Fruit fly (Drosophila melanogaster): ENCODE data around the gene CG44227.

Gene CG44227

dm6 chr3R:8659907-8660660, 24.9 kb downstream of the CG44227 start (continued):
- TF ChIP-seq MTF-1 (GFP tag; optimal IDR thresholded peaks at IDR 0.05; ENCODE audit: borderline replicate concordance) (peak; percentile 71), Doc2 (GFP tag; IDR thresholded peaks at IDR 0.05) (no peak), CG13894 (tag; optimal IDR thresholded peaks at IDR 0.05) (peak; percentile 80), CG7987 (GFP tag; optimal IDR thresholded peaks at IDR 0.05) (peak; percentile 93), pita (GFP tag; optimal IDR thresholded peaks at IDR 0.05) (peak; percentile 88), CG11695 (GFP tag; IDR thresholded peaks at IDR 0.05) (no peak), Doc3 (GFP tag; IDR thresholded peaks at IDR 0.05; ENCODE audit: partially characterized antibody) (peak; percentile 67), tna (GFP tag; IDR thresholded peaks at IDR 0.05; ENCODE audit: partially characterized antibody) (peak; percentile 87), CG1603 (tag; optimal IDR thresholded peaks at IDR 0.05) (peak; percentile 94), CG13424 (tag; optimal IDR thresholded peaks at IDR 0.05) (peak; percentile 46), NK7.1 (GFP tag; optimal IDR thresholded peaks at IDR 0.05) (no peak), aop (GFP tag; IDR thresholded peaks at IDR 0.05) (peak; percentile 30; the same call in 1 of the 2 replicates), PHDP (tag; optimal IDR thresholded peaks at IDR 0.05) (peak; percentile 20), Tbp (GFP tag; optimal IDR thresholded peaks at IDR 0.05) (no peak), CG4730 (GFP tag; IDR thresholded peaks at IDR 0.05) (no peak), CG32767 (GFP tag; IDR thresholded peaks at IDR 0.05) (peak; percentile 47), otp (GFP tag; IDR thresholded peaks at IDR 0.05) (no peak; the same call in 2 of the 3 replicates), CG12299 (tag; optimal IDR thresholded peaks at IDR 0.05) (peak; percentile 49), grau (tag; optimal IDR thresholded peaks at IDR 0.05) (peak; percentile 62), CG30020 (tag; optimal IDR thresholded peaks at IDR 0.05) (peak; percentile 42), CG15514 (GFP tag; optimal IDR thresholded peaks at IDR 0.05) (peak; percentile 96), mirr (GFP tag; optimal IDR thresholded peaks at IDR 0.05) (peak; percentile 29), Stat92E (GFP tag; optimal IDR thresholded peaks at IDR 0.05) (peak in 1 of 3 experiments; percentile 59), gce (GFP tag; IDR thresholded peaks at IDR 0.05) (peak; percentile 49; the same call in 1 of the 3 replicates), CG3847 (GFP tag; IDR thresholded peaks at IDR 0.05) (peak; percentile 83), hb (GFP tag; IDR thresholded peaks at IDR 0.05; ENCODE audit: partially characterized antibody) (peak; percentile 94), CG7963 (GFP tag; IDR thresholded peaks at IDR 0.05; ENCODE audit: partially characterized antibody) (peak; percentile 91), dmrt11E (tag; optimal IDR thresholded peaks at IDR 0.05) (peak; percentile 37), repo (GFP tag; optimal IDR thresholded peaks at IDR 0.05) (no peak), CG34376 (GFP tag; optimal IDR thresholded peaks at IDR 0.05) (peak; percentile 57), CG4617 (GFP tag; optimal IDR thresholded peaks at IDR 0.05; ENCODE audit: borderline replicate concordance) (peak; percentile 77), Med (GFP tag) (peak; percentile 98), twi (tag; optimal IDR thresholded peaks at IDR 0.05) (peak; percentile 38), CG1647 (GFP tag; optimal IDR thresholded peaks at IDR 0.05) (peak; percentile 27), fu2 (GFP tag; optimal IDR thresholded peaks at IDR 0.05) (peak; percentile 56), eyg (GFP tag; optimal IDR thresholded peaks at IDR 0.05) (peak; percentile 25), slou (GFP tag; optimal IDR thresholded peaks at IDR 0.05) (peak; percentile 46), CG7271 (tag; optimal IDR thresholded peaks at IDR 0.05) (peak; percentile 66), ham (GFP tag; IDR thresholded peaks at IDR 0.05) (no peak), Vsx1 (GFP tag; optimal IDR thresholded peaks at IDR 0.05) (no peak), CG9817 (tag; optimal IDR thresholded peaks at IDR 0.05) (peak; percentile 48), CG10959 (GFP tag; IDR thresholded peaks at IDR 0.05) (peak; percentile 12; the same call in 1 of the 2 replicates), CG17912 (GFP tag; optimal IDR thresholded peaks at IDR 0.05) (peak; percentile 32), chif (GFP tag; optimal IDR thresholded peaks at IDR 0.05) (peak in 1 of 2 experiments; percentile 23), CG33213 (GFP tag; optimal IDR thresholded peaks at IDR 0.05) (peak; percentile 75), CG2712 (tag; optimal IDR thresholded peaks at IDR 0.05) (peak; percentile 67), D (optimal IDR thresholded peaks at IDR 0.05) (no peak), D (GFP tag; optimal IDR thresholded peaks at IDR 0.05) (no peak)
